Worm (Caenorhabditis elegans) whole organism, L2 larva: Measurements from ENCODE around the gene twk-2.

Experiments
- R02D3.7 ChIP-seq: fragments of 150-350 bp; optimal IDR thresholded peaks from 2 replicates; lab custom pipeline; 2014; ENCODE audit warnings: missing biosample characterization, missing genetic modification characterization
- ama-1 ChIP-seq: fragments of 150-350 bp; optimal IDR thresholded peaks from 2 replicates; lab custom pipeline; 2018; ENCODE audit warnings: inconsistent platforms
- egl-27 ChIP-seq: sonication (generic microtip); optimal IDR thresholded peaks from 3 replicates; lab custom pipeline; 2017; ENCODE audit warnings: missing biosample characterization, missing genetic modification reagents, missing genetic modification characterization
- elt-1 ChIP-seq: fragments of 150-350 bp; optimal IDR thresholded peaks from 2 replicates; lab custom pipeline; 2014; ENCODE audit warnings: missing biosample characterization, missing genetic modification characterization
- gmeb-1 ChIP-seq: fragments of 150-350 bp; optimal IDR thresholded peaks from 2 replicates; lab custom pipeline; 2014; ENCODE audit warnings: missing biosample characterization, missing genetic modification characterization
- lin-39 ChIP-seq: fragments of 150-350 bp; optimal IDR thresholded peaks from 2 replicates; lab custom pipeline; 2014; ENCODE audit warnings: missing biosample characterization, missing genetic modification reagents, missing genetic modification characterization
- lsy-2 ChIP-seq, 2 experiments: fragments of 150-350 bp in 1 of 2; sonication (generic microtip) in 1 of 2; optimal IDR thresholded peaks; 2 replicates each; lab custom pipeline; 2014 to 2017; ENCODE audit warnings: missing biosample characterization in 2 of 2, missing genetic modification characterization in 2 of 2
- mdl-1 ChIP-seq, 2 experiments: fragments of 150-350 bp in 1 of 2; sonication (generic microtip) in 1 of 2; optimal IDR thresholded peaks; 2 replicates each; lab custom pipeline; 2017; ENCODE audit warnings: missing biosample characterization in 2 of 2, missing genetic modification characterization in 2 of 2
- nhr-11 ChIP-seq: fragments of 150-350 bp; optimal IDR thresholded peaks from 2 replicates; lab custom pipeline; 2014; ENCODE audit warnings: missing biosample characterization, missing genetic modification characterization
- nhr-237 ChIP-seq: fragments of 150-350 bp; optimal IDR thresholded peaks from 2 replicates; lab custom pipeline; 2014; ENCODE audit warnings: missing biosample characterization, missing genetic modification characterization
- snpc-4 ChIP-seq: fragments of 150-350 bp; optimal IDR thresholded peaks from 2 replicates; lab custom pipeline; 2014; ENCODE audit warnings: missing biosample characterization, missing genetic modification characterization
- unc-39 ChIP-seq: fragments of 150-350 bp; optimal IDR thresholded peaks from 2 replicates; lab custom pipeline; 2014; ENCODE audit warnings: missing biosample characterization, missing genetic modification characterization
- ztf-11 ChIP-seq: sonication (generic microtip); optimal IDR thresholded peaks from 2 replicates; lab custom pipeline; 2017; ENCODE audit warnings: missing biosample characterization, missing genetic modification characterization

ce11 chrII:4441278-4441677 is 11.7 kb downstream of the twk-2 start:
- TF ChIP-seq unc-39 (tag; lab: Kevin White, UChicago) (no peak), egl-27 (tag; lab: Kevin White, UChicago) (no peak), lsy-2 (tag; optimal IDR thresholded peaks at IDR 0.05; lab: Kevin White, UChicago) (no peak), lin-39 (tag; lab: Kevin White, UChicago) (no peak), nhr-11 (tag; lab: Kevin White, UChicago) (no peak), gmeb-1 (tag; lab: Kevin White, UChicago) (no peak), nhr-237 (tag; lab: Kevin White, UChicago) (no peak), elt-1 (no peak), snpc-4 (tag; lab: Kevin White, UChicago) (no peak), R02D3.7 (no peak), ztf-11 (no peak), mdl-1 (tag; optimal IDR thresholded peaks at IDR 0.05; lab: Kevin White, UChicago) (no peak), ama-1 (lab: Kevin White, UChicago) (no peak)
